Fruit fly (Drosophila melanogaster) whole organism, embryonic: ENCODE results near the gene Gss1.
A peak's percentile ranks its signal among the peaks of the same experiment; 100 is the strongest.

Source experiments
- Aef1 ChIP-seq: fragments of 200-800 bp; sonication (Bioruptor generic); IDR thresholded peaks from 3 replicates; pipeline ENCODE4 v1.3.6; 2022; ENCODE audit warnings: missing biosample characterization, missing genetic modification characterization
- Asciz ChIP-seq: fragments of 200-800 bp; sonication (Bioruptor generic); optimal IDR thresholded peaks from 2 replicates; lab custom pipeline; 2017; ENCODE audit warnings: missing biosample characterization, mild to moderate bottlenecking, missing genetic modification characterization, missing genetic modification reagents
- CG1024 ChIP-seq: fragments of 200-800 bp; sonication (Bioruptor generic); IDR thresholded peaks from 2 replicates; pipeline ENCODE4 v1.3.6; 2022; ENCODE audit warnings: missing biosample characterization, missing genetic modification characterization
- CG10565 ChIP-seq: fragments of 200-800 bp; sonication (Bioruptor generic); optimal IDR thresholded peaks from 3 replicates; lab custom pipeline; 2016; ENCODE audit warnings: missing biosample characterization, mild to moderate bottlenecking, missing genetic modification characterization
- CG11696 ChIP-seq: fragments of 200-800 bp; sonication (Bioruptor generic); IDR thresholded peaks from 2 replicates; pipeline ENCODE4 v1.3.6; 2022; ENCODE audit warnings: missing biosample characterization, missing genetic modification characterization
- CG12219 ChIP-seq: fragments of 200-800 bp; sonication (Bioruptor generic); optimal IDR thresholded peaks from 3 replicates; lab custom pipeline; 2018; ENCODE audit warnings: missing biosample characterization, mild to moderate bottlenecking, missing genetic modification characterization
- CG12942 ChIP-seq: fragments of 200-800 bp; sonication (Bioruptor generic); optimal IDR thresholded peaks from 3 replicates; lab custom pipeline; 2016; ENCODE audit warnings: missing biosample characterization, missing genetic modification characterization
- CG13894 ChIP-seq: fragments of 200-800 bp; sonication (Bioruptor generic); optimal IDR thresholded peaks from 3 replicates; lab custom pipeline; 2018; ENCODE audit warnings: missing biosample characterization, mild to moderate bottlenecking, missing genetic modification characterization, moderate library complexity
- CG14050 ChIP-seq: fragments of 200-800 bp; sonication (Bioruptor generic); IDR thresholded peaks from 3 replicates; pipeline ENCODE4 v1.3.6; 2022; ENCODE audit warnings: missing biosample characterization, missing genetic modification characterization
- CG14860 ChIP-seq: fragments of 200-800 bp; sonication (Bioruptor generic); IDR thresholded peaks from 3 replicates; pipeline ENCODE4 v1.3.6; 2022; ENCODE audit warnings: missing biosample characterization, missing genetic modification characterization; ENCODE audit not compliant: partially characterized antibody
- CG1602 ChIP-seq: fragments of 200-800 bp; sonication (Bioruptor generic); optimal IDR thresholded peaks from 3 replicates; lab custom pipeline; 2016; ENCODE audit warnings: missing biosample characterization, missing genetic modification characterization
- CG1647 ChIP-seq: fragments of 200-800 bp; sonication (Bioruptor generic); optimal IDR thresholded peaks from 3 replicates; lab custom pipeline; 2016; ENCODE audit warnings: missing biosample characterization, missing genetic modification characterization
- CG16863 ChIP-seq: fragments of 200-800 bp; sonication (Bioruptor generic); optimal IDR thresholded peaks from 3 replicates; lab custom pipeline; 2016; ENCODE audit warnings: missing biosample characterization, missing genetic modification characterization
- CG17328 ChIP-seq: fragments of 200-800 bp; sonication (Bioruptor generic); IDR thresholded peaks from 2 replicates; pipeline ENCODE4 v1.3.6; 2022; ENCODE audit warnings: missing biosample characterization, missing genetic modification characterization
- CG17359 ChIP-seq: fragments of 200-800 bp; sonication (Bioruptor generic); optimal IDR thresholded peaks from 3 replicates; lab custom pipeline; 2018; ENCODE audit warnings: missing biosample characterization, mild to moderate bottlenecking, missing genetic modification characterization, moderate library complexity
- CG2129 ChIP-seq: fragments of 200-800 bp; sonication (Bioruptor generic); IDR thresholded peaks from 2 replicates; pipeline ENCODE4 v1.3.6; 2022; ENCODE audit warnings: missing biosample characterization, missing genetic modification characterization; ENCODE audit not compliant: partially characterized antibody
- CG3065 ChIP-seq: fragments of 200-800 bp; sonication (Bioruptor generic); optimal IDR thresholded peaks from 2 replicates; lab custom pipeline; 2016; ENCODE audit warnings: missing biosample characterization, missing genetic modification characterization
- CG31365 ChIP-seq: fragments of 200-800 bp; sonication (Bioruptor generic); optimal IDR thresholded peaks from 2 replicates; lab custom pipeline; 2018; ENCODE audit warnings: missing biosample characterization, mild to moderate bottlenecking, missing genetic modification characterization
- CG33213 ChIP-seq: fragments of 200-800 bp; sonication (Bioruptor generic); optimal IDR thresholded peaks from 3 replicates; lab custom pipeline; 2016; ENCODE audit warnings: missing biosample characterization, missing genetic modification characterization
- CG42726 ChIP-seq: fragments of 200-800 bp; sonication (Bioruptor generic); IDR thresholded peaks from 2 replicates; pipeline ENCODE4 v1.3.6; 2022; ENCODE audit warnings: missing biosample characterization, missing genetic modification characterization; ENCODE audit not compliant: partially characterized antibody
- CG43689 ChIP-seq: fragments of 200-800 bp; sonication (Bioruptor generic); IDR thresholded peaks from 2 replicates; pipeline ENCODE4 v1.3.6; 2022; ENCODE audit warnings: missing biosample characterization, missing genetic modification characterization
- CG6254 ChIP-seq: fragments of 200-800 bp; sonication (Bioruptor generic); optimal IDR thresholded peaks from 3 replicates; lab custom pipeline; 2017; ENCODE audit warnings: mild to moderate bottlenecking, missing biosample characterization, missing genetic modification reagents, missing genetic modification characterization
- CG6765 ChIP-seq: fragments of 200-800 bp; sonication (Bioruptor generic); optimal IDR thresholded peaks from 3 replicates; lab custom pipeline; 2017; ENCODE audit warnings: missing biosample characterization, mild to moderate bottlenecking, missing genetic modification characterization
- CG6854 ChIP-seq: fragments of 200-800 bp; sonication (Bioruptor generic); optimal IDR thresholded peaks from 3 replicates; lab custom pipeline; 2017; ENCODE audit warnings: missing biosample characterization, mild to moderate bottlenecking, missing genetic modification characterization
- Elba2 ChIP-seq: fragments of 200-800 bp; sonication (Bioruptor generic); optimal IDR thresholded peaks from 3 replicates; lab custom pipeline; 2016; ENCODE audit warnings: missing biosample characterization, missing genetic modification characterization
- Fer3 ChIP-seq: fragments of 200-800 bp; sonication (Bioruptor generic); optimal IDR thresholded peaks from 2 replicates; lab custom pipeline; 2018; ENCODE audit warnings: missing biosample characterization, mild to moderate bottlenecking, missing genetic modification characterization, moderate library complexity
- Hey ChIP-seq: fragments of 200-800 bp; sonication (Bioruptor generic); optimal IDR thresholded peaks from 3 replicates; lab custom pipeline; 2018; ENCODE audit warnings: missing biosample characterization, mild to moderate bottlenecking, missing genetic modification characterization
- Hr39 ChIP-seq: fragments of >200 bp; optimal IDR thresholded peaks from 2 replicates; lab custom pipeline; 2017
- Jarid2 ChIP-seq: fragments of 200-800 bp; sonication (Bioruptor generic); optimal IDR thresholded peaks from 3 replicates; lab custom pipeline; 2017; ENCODE audit warnings: mild to moderate bottlenecking, missing biosample characterization, missing genetic modification reagents, missing genetic modification characterization
- Nf-YB ChIP-seq: fragments of 200-800 bp; sonication (Bioruptor generic); optimal IDR thresholded peaks from 3 replicates; lab custom pipeline; 2019; ENCODE audit warnings: missing biosample characterization, mild to moderate bottlenecking, missing genetic modification characterization, moderate library complexity
- TFAM ChIP-seq: fragments of 200-800 bp; sonication (Bioruptor generic); optimal IDR thresholded peaks from 2 replicates; lab custom pipeline; 2017; ENCODE audit warnings: missing biosample characterization, missing genetic modification characterization, inconsistent platforms
- ara ChIP-seq: fragments of 200-800 bp; sonication (Bioruptor generic); IDR thresholded peaks from 2 replicates; pipeline ENCODE4 v1.3.6; 2022; ENCODE audit warnings: missing biosample characterization, missing genetic modification characterization
- crol ChIP-seq: fragments of 200-800 bp; sonication (Bioruptor generic); IDR thresholded peaks from 2 replicates; pipeline ENCODE4 v1.3.6; 2022; ENCODE audit warnings: missing biosample characterization, missing genetic modification characterization
- crp ChIP-seq, 2 experiments: fragments of 200-800 bp; sonication (Bioruptor generic); optimal IDR thresholded peaks; 2 replicates in 1 of 2; 3 replicates in 1 of 2; lab custom pipeline; 2017; ENCODE audit warnings: missing biosample characterization in 2 of 2, missing genetic modification characterization in 2 of 2, mild to moderate bottlenecking in 1 of 2, moderate library complexity in 1 of 2
- ems ChIP-seq: fragments of 200-800 bp; sonication (Bioruptor generic); optimal IDR thresholded peaks from 3 replicates; lab custom pipeline; 2016; ENCODE audit warnings: missing biosample characterization, missing genetic modification characterization
- ewg ChIP-seq: fragments of 200-800 bp; sonication (Bioruptor generic); optimal IDR thresholded peaks from 3 replicates; lab custom pipeline; 2017; ENCODE audit warnings: mild to moderate bottlenecking, missing biosample characterization, missing genetic modification reagents, missing genetic modification characterization
- fd96Cb ChIP-seq: fragments of 200-800 bp; sonication (Bioruptor generic); optimal IDR thresholded peaks from 2 replicates; lab custom pipeline; 2018; ENCODE audit warnings: missing biosample characterization, mild to moderate bottlenecking, missing genetic modification characterization, moderate library complexity
- gce ChIP-seq: fragments of 200-800 bp; sonication (Bioruptor generic); IDR thresholded peaks from 3 replicates; pipeline ENCODE4 v1.3.6; 2022; ENCODE audit warnings: missing biosample characterization, missing genetic modification characterization
- gcm2 ChIP-seq: fragments of 200-800 bp; sonication (Bioruptor generic); optimal IDR thresholded peaks from 2 replicates; lab custom pipeline; 2016; ENCODE audit warnings: missing biosample characterization, missing genetic modification characterization
- gro ChIP-seq: fragments of 200-800 bp; sonication (Bioruptor generic); optimal IDR thresholded peaks from 2 replicates; lab custom pipeline; 2016; ENCODE audit warnings: missing biosample characterization, missing genetic modification characterization
- kay ChIP-seq: fragments of 200-800 bp; sonication (Bioruptor generic); optimal IDR thresholded peaks from 2 replicates; lab custom pipeline; 2016; ENCODE audit warnings: missing biosample characterization, missing genetic modification characterization
- nau ChIP-seq: fragments of 200-800 bp; sonication (Bioruptor generic); optimal IDR thresholded peaks from 3 replicates; lab custom pipeline; 2017; ENCODE audit warnings: missing biosample characterization, mild to moderate bottlenecking, missing genetic modification characterization, missing genetic modification reagents
- otp ChIP-seq: fragments of 200-800 bp; sonication (Bioruptor generic); IDR thresholded peaks from 3 replicates; pipeline ENCODE4, ENCODE4 v1.3.6; 2022; ENCODE audit warnings: missing biosample characterization, missing genetic modification characterization
- phol ChIP-seq: fragments of 200-800 bp; sonication (Bioruptor generic); optimal IDR thresholded peaks from 3 replicates; lab custom pipeline; 2018; ENCODE audit warnings: missing biosample characterization, mild to moderate bottlenecking, missing genetic modification characterization, moderate library complexity
- seq ChIP-seq: fragments of 200-800 bp; sonication (Bioruptor generic); IDR thresholded peaks from 2 replicates; pipeline ENCODE4 v1.3.6; 2022; ENCODE audit warnings: missing biosample characterization, missing genetic modification characterization
- sna ChIP-seq: fragments of 200-800 bp; sonication (Bioruptor generic); IDR thresholded peaks from 2 replicates; pipeline ENCODE4 v1.3.6; 2022; ENCODE audit warnings: missing biosample characterization, missing genetic modification characterization; ENCODE audit not compliant: partially characterized antibody
- sob ChIP-seq: fragments of 200-800 bp; sonication (Bioruptor generic); IDR thresholded peaks from 2 replicates; pipeline ENCODE4 v1.3.6; 2022; ENCODE audit warnings: missing biosample characterization, missing genetic modification characterization
- tap ChIP-seq: fragments of 200-800 bp; optimal IDR thresholded peaks from 3 replicates; lab custom pipeline; 2019; ENCODE audit warnings: missing biosample characterization, mild to moderate bottlenecking, missing genetic modification characterization, moderate library complexity
- trem ChIP-seq: fragments of 200-800 bp; optimal IDR thresholded peaks from 3 replicates; lab custom pipeline; 2019; ENCODE audit warnings: missing biosample characterization, mild to moderate bottlenecking, missing genetic modification characterization, moderate library complexity
- vfl ChIP-seq: fragments of 200-800 bp; sonication (Bioruptor generic); optimal IDR thresholded peaks from 2 replicates; lab custom pipeline; 2016; ENCODE audit warnings: missing biosample characterization, missing genetic modification characterization

The Gss1 gene

dm6 chrX:17856458-17857277 is 32.7 kb upstream of the Gss1 start, which contains the start of gene Srx (continued):
- TF ChIP-seq fd96Cb (tag; lab: Kevin White, UChicago) = no peak
- TF ChIP-seq CG16863 (GFP tag; lab: Kevin White, UChicago) = no peak
- no peak for TF ChIP-seq CG14860
- peak in 1 of 2 experiments; percentile 75 for TF ChIP-seq crp (GFP tag; optimal IDR thresholded peaks at IDR 0.05; lab: Kevin White, UChicago)
- no peak for TF ChIP-seq CG31365
- peak; percentile 23 for TF ChIP-seq Hey
- TF ChIP-seq Asciz (GFP tag; lab: Kevin White, UChicago) = no peak
- TF ChIP-seq Jarid2 (GFP tag; lab: Kevin White, UChicago) = no peak
- peak; percentile 66 for TF ChIP-seq trem (tag; lab: Kevin White, UChicago)
- peak; percentile 19 for TF ChIP-seq CG17359
- TF ChIP-seq CG43689 = no peak
- TF ChIP-seq ara (GFP tag; lab: Robert Waterston, UW) = no peak
- no peak for TF ChIP-seq TFAM (GFP tag; lab: Kevin White, UChicago)
- no peak for TF ChIP-seq tap (tag; lab: Kevin White, UChicago)
- no peak for TF ChIP-seq seq (GFP tag; lab: Robert Waterston, UW)
- TF ChIP-seq CG6854 (GFP tag; lab: Kevin White, UChicago) = no peak
- TF ChIP-seq CG1602 (GFP tag; lab: Kevin White, UChicago) = no peak
- no peak for TF ChIP-seq CG10565 (GFP tag; lab: Kevin White, UChicago)
- no peak for TF ChIP-seq ewg (GFP tag; lab: Kevin White, UChicago)
- no peak for TF ChIP-seq CG1024 (GFP tag; lab: Robert Waterston, UW)
- TF ChIP-seq CG2129 = no peak
- TF ChIP-seq otp (GFP tag; lab: Robert Waterston, UW) = no peak
- TF ChIP-seq CG6765 (GFP tag; lab: Kevin White, UChicago) = no peak
- no peak for TF ChIP-seq Aef1 (GFP tag; lab: Robert Waterston, UW)
- TF ChIP-seq Nf-YB (GFP tag; lab: Kevin White, UChicago) = no peak
- no peak for TF ChIP-seq CG14050 (GFP tag; lab: Robert Waterston, UW)
- no peak for TF ChIP-seq CG13894
- TF ChIP-seq crol = 0 out of 2 replicates have a peak, but pooled peaks have one; percentile 10
- no peak for TF ChIP-seq CG12219
- TF ChIP-seq CG3065 = no peak
- TF ChIP-seq nau (GFP tag; lab: Kevin White, UChicago) = no peak
- no peak for TF ChIP-seq CG12942 (GFP tag; lab: Kevin White, UChicago)
- TF ChIP-seq CG33213 = no peak
- no peak for TF ChIP-seq ems (GFP tag; lab: Kevin White, UChicago)
- TF ChIP-seq gcm2 (GFP tag; lab: Kevin White, UChicago) = no peak
- TF ChIP-seq CG1647 = no peak
- no peak for TF ChIP-seq sna (GFP tag; lab: Robert Waterston, UW)
- no peak for TF ChIP-seq Fer3 (tag; lab: Kevin White, UChicago)
- no peak for TF ChIP-seq gce (GFP tag; lab: Robert Waterston, UW)
- TF ChIP-seq kay (GFP tag; lab: Kevin White, UChicago) = no peak
- no peak for TF ChIP-seq CG42726 (GFP tag; lab: Robert Waterston, UW)
- TF ChIP-seq CG17328 = no peak
- TF ChIP-seq Hr39 (lab: Kevin White, UChicago) = no peak
- no peak for TF ChIP-seq vfl (GFP tag; lab: Kevin White, UChicago)
- no peak for TF ChIP-seq Elba2 (GFP tag; lab: Kevin White, UChicago)
- peak; percentile 29 for TF ChIP-seq phol (tag; lab: Kevin White, UChicago)
- peak; percentile 0 for TF ChIP-seq gro (GFP tag; lab: Kevin White, UChicago)
- no peak for TF ChIP-seq sob (GFP tag; lab: Robert Waterston, UW)
- no peak for TF ChIP-seq CG11696 (GFP tag; lab: Robert Waterston, UW)
- no peak for TF ChIP-seq CG6254
